Fruit fly (Drosophila melanogaster) whole organism, prepupa: ENCODE results near the gene FER.

Experiments
- CG11762 ChIP-seq: fragments of 200-800 bp; sonication (Bioruptor generic); optimal IDR thresholded peaks from 3 replicates; lab custom pipeline; 2016; ENCODE audit warnings: missing biosample characterization, missing genetic modification characterization; ENCODE audit not compliant: insufficient read depth
- CG11902 ChIP-seq: fragments of 200-800 bp; sonication (Bioruptor generic); optimal IDR thresholded peaks from 3 replicates; lab custom pipeline; 2016; ENCODE audit warnings: missing biosample characterization, missing genetic modification characterization
- CG31627 ChIP-seq: fragments of 200-800 bp; sonication (Bioruptor generic); optimal IDR thresholded peaks from 3 replicates; lab custom pipeline; 2016; ENCODE audit warnings: missing biosample characterization, missing genetic modification characterization
- CG32006 ChIP-seq: fragments of 200-800 bp; sonication (Bioruptor generic); optimal IDR thresholded peaks from 3 replicates; lab custom pipeline; 2017; ENCODE audit warnings: missing biosample characterization, mild to moderate bottlenecking, missing genetic modification characterization
- CG6163 ChIP-seq: fragments of 200-800 bp; sonication (Bioruptor generic); IDR thresholded peaks from 3 replicates; pipeline ENCODE4 v1.3.6; 2022; ENCODE audit warnings: missing biosample characterization, missing genetic modification characterization
- CG6792 ChIP-seq: fragments of 200-800 bp; sonication (Bioruptor generic); optimal IDR thresholded peaks from 3 replicates; lab custom pipeline; 2016; ENCODE audit warnings: missing biosample characterization, missing genetic modification characterization
- Lpt ChIP-seq: fragments of 200-800 bp; sonication (Bioruptor generic); optimal IDR thresholded peaks from 3 replicates; lab custom pipeline; 2016; ENCODE audit warnings: missing biosample characterization, missing genetic modification characterization
- Smox ChIP-seq: fragments of 200-800 bp; sonication (Bioruptor generic); optimal IDR thresholded peaks from 3 replicates; lab custom pipeline; 2016; ENCODE audit warnings: missing biosample characterization, missing genetic modification characterization
- cyc ChIP-seq: fragments of 200-800 bp; sonication (Bioruptor generic); optimal IDR thresholded peaks from 3 replicates; lab custom pipeline; 2016; ENCODE audit warnings: missing biosample characterization, missing genetic modification characterization
- esn ChIP-seq: fragments of 200-800 bp; sonication (Bioruptor generic); optimal IDR thresholded peaks from 2 replicates; lab custom pipeline; 2016; ENCODE audit warnings: missing biosample characterization, mild to moderate bottlenecking, missing genetic modification characterization, moderate library complexity
- net ChIP-seq: fragments of 200-800 bp; sonication (Bioruptor generic); optimal IDR thresholded peaks from 3 replicates; lab custom pipeline; 2016; ENCODE audit warnings: missing biosample characterization, missing genetic modification characterization
- svp ChIP-seq: fragments of 200-800 bp; sonication (Bioruptor generic); peaks from one replicate; lab custom pipeline; 2016; ENCODE audit warnings: missing biosample characterization, missing genetic modification characterization

DNA sequence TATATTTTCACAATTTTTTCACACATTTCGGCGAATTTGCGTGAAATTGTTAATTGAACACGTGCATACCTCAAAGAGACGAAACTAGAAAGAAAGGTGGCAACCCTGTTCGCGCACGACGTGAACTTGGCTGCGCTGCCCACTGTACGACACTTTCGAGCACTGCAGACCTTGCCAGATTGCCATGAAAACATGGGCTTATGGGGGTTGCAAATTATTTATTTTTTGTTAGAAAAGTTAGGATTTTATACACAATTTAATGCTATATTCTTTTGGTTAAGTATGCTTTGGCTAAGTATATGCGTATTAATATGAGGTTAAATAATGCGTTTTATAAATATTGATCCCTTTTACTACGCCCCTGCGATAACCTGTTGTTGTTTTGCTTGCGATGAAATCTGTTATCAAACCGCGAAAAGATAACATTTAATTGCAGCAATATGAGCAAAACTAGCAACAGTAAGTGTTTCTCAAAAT lies 6.8 kb upstream of the FER start, which contains the start of the genes RpL34b and CG8132:
- TF ChIP-seq CG6792 (peak; percentile 92), CG11902 (peak; percentile 90), CG6163 (GFP tag; lab: Robert Waterston, UW) (peak; percentile 91), CG31627 (GFP tag; lab: Kevin White, UChicago) (peak; percentile 96), Lpt (GFP tag; lab: Kevin White, UChicago) (peak; percentile 86), Smox (peak; percentile 91), svp (GFP tag; lab: Kevin White, UChicago) (peak; percentile 95), cyc (GFP tag; lab: Kevin White, UChicago) (peak; percentile 95), CG32006 (GFP tag; lab: Kevin White, UChicago) (peak; percentile 89), esn (GFP tag; lab: Kevin White, UChicago) (peak; percentile 96), net (peak; percentile 86), CG11762 (GFP tag; lab: Kevin White, UChicago) (peak; percentile 84)
